Fruit fly (Drosophila melanogaster): ENCODE measurements around the gene CG43102.

Gene CG43102

DNA sequence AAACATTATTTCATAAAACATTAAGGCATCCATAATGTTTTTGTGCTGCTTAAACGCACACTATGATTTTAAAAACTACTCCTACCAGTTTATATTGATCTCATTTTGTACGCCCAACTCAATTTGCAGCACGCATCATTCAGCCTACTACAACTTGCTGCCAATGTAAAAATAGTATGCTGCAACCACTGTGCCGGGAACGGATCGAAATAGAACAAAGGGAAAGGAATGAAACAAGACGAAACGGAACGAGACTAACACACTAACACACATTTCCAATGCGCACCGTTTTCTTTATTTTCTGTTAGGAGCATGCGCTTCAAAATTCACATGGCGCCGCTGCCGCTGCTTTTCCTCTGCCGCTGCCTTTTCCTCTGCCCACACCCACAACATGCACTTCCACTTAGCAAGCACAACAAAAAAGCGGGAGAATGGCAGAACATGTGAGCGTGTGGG is 17.3 kb downstream of the CG43102 start (continued):
- TF ChIP-seq al (GFP tag; IDR thresholded peaks at IDR 0.05) (no peak), croc (GFP tag; conservative IDR thresholded peaks at IDR 0.05) (no peak), usp (GFP tag; optimal IDR thresholded peaks at IDR 0.05) (no peak), slou (GFP tag; optimal IDR thresholded peaks at IDR 0.05) (no peak), CG10267 (tag; optimal IDR thresholded peaks at IDR 0.05) (no peak), Sox102F (GFP tag; optimal IDR thresholded peaks at IDR 0.05) (peak; percentile 40), CG7987 (GFP tag; optimal IDR thresholded peaks at IDR 0.05) (no peak), schlank (tag; optimal IDR thresholded peaks at IDR 0.05) (no peak), Stat92E (GFP tag; optimal IDR thresholded peaks at IDR 0.05) (no peak), ab (GFP tag; optimal IDR thresholded peaks at IDR 0.05) (no peak), dan (GFP tag; IDR thresholded peaks at IDR 0.05) (no peak), bab2 (GFP tag; optimal IDR thresholded peaks at IDR 0.05) (peak; percentile 12), CG14710 (tag; optimal IDR thresholded peaks at IDR 0.05) (no peak), Vsx1 (GFP tag; optimal IDR thresholded peaks at IDR 0.05) (no peak), CG6254 (GFP tag; optimal IDR thresholded peaks at IDR 0.05) (no peak), tio (GFP tag; optimal IDR thresholded peaks at IDR 0.05) (no peak), zf30C (GFP tag; optimal IDR thresholded peaks at IDR 0.05) (no peak), crol (GFP tag; IDR thresholded peaks at IDR 0.05) (peak; percentile 35; the same call in 1 of the 2 replicates), nerfin-2 (GFP tag; IDR thresholded peaks at IDR 0.05; ENCODE audit: partially characterized antibody) (no peak), CG10209 (GFP tag; optimal IDR thresholded peaks at IDR 0.05) (no peak), Myb (GFP tag; optimal IDR thresholded peaks at IDR 0.05) (no peak), CG13775 (GFP tag; optimal IDR thresholded peaks at IDR 0.05) (no peak), CG9932 (GFP tag; IDR thresholded peaks at IDR 0.05) (peak; percentile 61), CG33557 (GFP tag; optimal IDR thresholded peaks at IDR 0.05) (no peak), CG1024 (GFP tag; IDR thresholded peaks at IDR 0.05) (no peak), CG4617 (GFP tag; optimal IDR thresholded peaks at IDR 0.05; ENCODE audit: borderline replicate concordance) (no peak), bbx (GFP tag; IDR thresholded peaks at IDR 0.05; ENCODE audit: partially characterized antibody) (no peak), chif (GFP tag; optimal IDR thresholded peaks at IDR 0.05) (no peak), CG4282 (GFP tag; optimal IDR thresholded peaks at IDR 0.05) (peak; percentile 19), gem (tag; optimal IDR thresholded peaks at IDR 0.05) (peak; percentile 50), E2f1 (GFP tag; IDR thresholded peaks at IDR 0.05) (no peak), CG18619 (GFP tag; optimal IDR thresholded peaks at IDR 0.05) (no peak), kah (GFP tag; optimal IDR thresholded peaks at IDR 0.05) (peak; percentile 96), caup (GFP tag; optimal IDR thresholded peaks at IDR 0.05; ENCODE audit: severe bottlenecking) (no peak), Scr (GFP tag; IDR thresholded peaks at IDR 0.05; ENCODE audit: partially characterized antibody) (no peak), eve (GFP tag; optimal IDR thresholded peaks at IDR 0.05) (no peak), Neu2 (GFP tag; optimal IDR thresholded peaks at IDR 0.05; ENCODE audit: borderline replicate concordance) (no peak), CG10654 (GFP tag; optimal IDR thresholded peaks at IDR 0.05) (no peak), Fer2 (tag; optimal IDR thresholded peaks at IDR 0.05) (no peak), CG12659 (GFP tag; optimal IDR thresholded peaks at IDR 0.05) (peak; percentile 34), CG4707 (GFP tag; optimal IDR thresholded peaks at IDR 0.05) (no peak), CG31365 (tag; optimal IDR thresholded peaks at IDR 0.05) (no peak), CG4404 (GFP tag; IDR thresholded peaks at IDR 0.05) (no peak), CkIIα-i1 (GFP tag; IDR thresholded peaks at IDR 0.05) (no peak), zen2 (GFP tag; IDR thresholded peaks at IDR 0.05; ENCODE audit: partially characterized antibody) (no peak), Jarid2 (GFP tag; optimal IDR thresholded peaks at IDR 0.05) (no peak), phol (tag; optimal IDR thresholded peaks at IDR 0.05) (peak; percentile 15), NFAT (GFP tag; IDR thresholded peaks at IDR 0.05) (no peak), Fer1 (GFP tag; optimal IDR thresholded peaks at IDR 0.05) (no peak), GATAe (GFP tag; conservative IDR thresholded peaks at IDR 0.05) (no peak)

Measured in whole organism, embryonic.